Fruit fly (Drosophila melanogaster) whole organism: ENCODE results near the gene CG10165.

Source experiments
- Dll ChIP-seq: fragments of >200 bp; optimal IDR thresholded peaks from 2 replicates; lab custom pipeline; 2017
- EcR ChIP-seq, 2 experiments: fragments of >200 bp; optimal IDR thresholded peaks; 2 replicates each; lab custom pipeline; 2017; ENCODE audit warnings: missing biosample characterization in 2 of 2, missing genetic modification characterization in 2 of 2, missing genetic modification reagents in 2 of 2
- pan ChIP-seq: fragments of >200 bp; optimal IDR thresholded peaks from 2 replicates; lab custom pipeline; 2017
- usp ChIP-seq: fragments of >200 bp; optimal IDR thresholded peaks from 2 replicates; lab custom pipeline; 2017; ENCODE audit warnings: missing biosample characterization, missing genetic modification characterization, mixed read lengths

- no peak for TF ChIP-seq Dll (lab: Kevin White, UChicago)
- TF ChIP-seq pan (lab: Kevin White, UChicago): no peak
- TF ChIP-seq EcR (GFP tag; optimal IDR thresholded peaks at IDR 0.05; lab: Kevin White, UChicago): no peak
- TF ChIP-seq usp: no peak
Measured at dm6 chr2L:19512184-19512583, 17.9 kb downstream of the CG10165 start.
